Fruit fly (Drosophila melanogaster): ENCODE measurements around the gene CG1677.

The CG1677 gene

dm6 chrX:7319053-7319702, 86.4 kb downstream of the CG1677 start (continued):
- TF ChIP-seq H15 (GFP tag; IDR thresholded peaks at IDR 0.05) (0 out of 3 replicates have a peak, but pooled peaks have one; percentile 40), mam (GFP tag; optimal IDR thresholded peaks at IDR 0.05) (peak; percentile 15), sens (GFP tag) (peak; percentile 98), wek (GFP tag; optimal IDR thresholded peaks at IDR 0.05) (no peak), gt (GFP tag; IDR thresholded peaks at IDR 0.05) (peak; percentile 61; the same call in 1 of the 2 replicates), CG18476 (GFP tag; optimal IDR thresholded peaks at IDR 0.05) (peak; percentile 64), D19B (GFP tag; optimal IDR thresholded peaks at IDR 0.05) (no peak), CG11560 (tag; IDR thresholded peaks at IDR 0.05) (no peak), CG5953 (GFP tag; IDR thresholded peaks at IDR 0.05) (0 out of 2 replicates have a peak, but pooled peaks have one; percentile 52), CG8290 (GFP tag; optimal IDR thresholded peaks at IDR 0.05) (peak; percentile 71), CG8290 (tag; optimal IDR thresholded peaks at IDR 0.05) (peak in 1 of 2 experiments; percentile 9), Mrtf (GFP tag; IDR thresholded peaks at IDR 0.05) (0 out of 3 replicates have a peak, but pooled peaks have one; percentile 29), Eip74EF (GFP tag; optimal IDR thresholded peaks at IDR 0.05) (peak in 1 of 2 experiments; percentile 49), sim (GFP tag; IDR thresholded peaks at IDR 0.05) (peak; percentile 8; the same call in 1 of the 2 replicates), CG13424 (tag; optimal IDR thresholded peaks at IDR 0.05) (peak; percentile 81), nom (GFP tag; optimal IDR thresholded peaks at IDR 0.05) (peak; percentile 67), CG13624 (GFP tag; optimal IDR thresholded peaks at IDR 0.05) (peak; percentile 23), sug (tag; optimal IDR thresholded peaks at IDR 0.05) (no peak), CG14860 (GFP tag; IDR thresholded peaks at IDR 0.05; ENCODE audit: partially characterized antibody) (no peak), chinmo (GFP tag; IDR thresholded peaks at IDR 0.05; ENCODE audit: partially characterized antibody) (no peak), lab (GFP tag; optimal IDR thresholded peaks at IDR 0.05) (peak; percentile 53), shn (GFP tag; optimal IDR thresholded peaks at IDR 0.05) (peak; percentile 61), CG9932 (GFP tag; IDR thresholded peaks at IDR 0.05) (no peak), CTCF (GFP tag; optimal IDR thresholded peaks at IDR 0.05) (peak; percentile 19), CG11093 (GFP tag; IDR thresholded peaks at IDR 0.05) (0 out of 3 replicates have a peak, but pooled peaks have one; percentile 21), CG8478 (optimal IDR thresholded peaks at IDR 0.05) (no peak), HLHmδ (GFP tag; optimal IDR thresholded peaks at IDR 0.05) (no peak), luna (GFP tag; optimal IDR thresholded peaks at IDR 0.05) (no peak), H2.0 (GFP tag; IDR thresholded peaks at IDR 0.05) (peak; percentile 42), Side (GFP tag; optimal IDR thresholded peaks at IDR 0.05) (peak; percentile 49), pita (GFP tag; optimal IDR thresholded peaks at IDR 0.05) (no peak), ase (GFP tag; IDR thresholded peaks at IDR 0.05) (no peak), CG10462 (GFP tag; optimal IDR thresholded peaks at IDR 0.05) (peak; percentile 56), Sox102F (GFP tag; optimal IDR thresholded peaks at IDR 0.05) (peak; percentile 84), Doc3 (GFP tag; IDR thresholded peaks at IDR 0.05; ENCODE audit: partially characterized antibody) (no peak), so (GFP tag; IDR thresholded peaks at IDR 0.05) (peak; percentile 18; the same call in 1 of the 3 replicates), CG14667 (GFP tag; IDR thresholded peaks at IDR 0.05) (no peak), pum (GFP tag; optimal IDR thresholded peaks at IDR 0.05) (peak; percentile 71), CkIIα-i1 (GFP tag; IDR thresholded peaks at IDR 0.05) (no peak), pb (GFP tag; optimal IDR thresholded peaks at IDR 0.05) (no peak), CG42726 (GFP tag; IDR thresholded peaks at IDR 0.05; ENCODE audit: partially characterized antibody) (no peak), kay (GFP tag; optimal IDR thresholded peaks at IDR 0.05) (no peak), CG17829 (tag; optimal IDR thresholded peaks at IDR 0.05) (peak; percentile 88), CG11696 (GFP tag; IDR thresholded peaks at IDR 0.05) (0 out of 2 replicates have a peak, but pooled peaks have one; percentile 18), CG12299 (tag; optimal IDR thresholded peaks at IDR 0.05) (peak; percentile 31), ham (GFP tag; IDR thresholded peaks at IDR 0.05) (no peak), CG8388 (GFP tag; optimal IDR thresholded peaks at IDR 0.05) (peak; percentile 90), CG10267 (tag; optimal IDR thresholded peaks at IDR 0.05) (peak; percentile 85), Six4 (GFP tag; optimal IDR thresholded peaks at IDR 0.05) (peak; percentile 70), insv (GFP tag; optimal IDR thresholded peaks at IDR 0.05) (no peak), HmgZ (tag; optimal IDR thresholded peaks at IDR 0.05) (no peak)

Data from whole organism, embryonic.